Worm (Caenorhabditis elegans) whole organism, mixed stage, embryonic: ENCODE data around the gene magu-2.

Experiments used
- M03D4.4 ChIP-seq: sonication (generic microtip); optimal IDR thresholded peaks from 2 replicates; lab custom pipeline; 2017; ENCODE audit warnings: mild to moderate bottlenecking, missing genetic modification characterization, missing compliant biosample characterization
- blmp-1 ChIP-seq: fragments of 150-350 bp; optimal IDR thresholded peaks from 2 replicates; lab custom pipeline; 2014; ENCODE audit warnings: missing biosample characterization, missing genetic modification characterization
- ceh-39 ChIP-seq: fragments of 150-350 bp; optimal IDR thresholded peaks from 2 replicates; lab custom pipeline; 2014; ENCODE audit warnings: missing biosample characterization, missing genetic modification characterization
- ceh-43 ChIP-seq: fragments of 200-800 bp; sonication (Bioruptor generic); optimal IDR thresholded peaks from 2 replicates; lab custom pipeline; 2018; ENCODE audit warnings: mild to moderate bottlenecking, missing genetic modification characterization, moderate library complexity, missing compliant biosample characterization
- ces-1 ChIP-seq: fragments of 150-350 bp; optimal IDR thresholded peaks from 2 replicates; lab custom pipeline; 2014; ENCODE audit warnings: missing biosample characterization, missing genetic modification reagents, missing genetic modification characterization
- cnd-1 ChIP-seq: fragments of 200-800 bp; sonication (Bioruptor generic); optimal IDR thresholded peaks from 2 replicates; lab custom pipeline; 2018; ENCODE audit warnings: mild to moderate bottlenecking, missing genetic modification characterization, missing compliant biosample characterization
- drap-1 ChIP-seq: fragments of 200-800 bp; sonication (Bioruptor generic); optimal IDR thresholded peaks from 3 replicates; lab custom pipeline; 2018; ENCODE audit warnings: mild to moderate bottlenecking, missing genetic modification characterization, missing compliant biosample characterization
- elt-1 ChIP-seq: sonication (generic microtip); optimal IDR thresholded peaks from 2 replicates; lab custom pipeline; 2017; ENCODE audit warnings: missing genetic modification characterization, mild to moderate bottlenecking, missing compliant biosample characterization, antibody characterized with exemption, moderate library complexity, borderline replicate concordance; ENCODE audit not compliant: insufficient read depth
- elt-3 ChIP-seq: fragments of 150-350 bp; optimal IDR thresholded peaks from 2 replicates; lab custom pipeline; 2014; ENCODE audit warnings: missing biosample characterization, missing genetic modification characterization
- ham-2 ChIP-seq: fragments of 200-800 bp; sonication (Bioruptor generic); optimal IDR thresholded peaks from 2 replicates; lab custom pipeline; 2018; ENCODE audit warnings: mild to moderate bottlenecking, missing genetic modification characterization, missing compliant biosample characterization
- hlh-1 ChIP-seq: fragments of 150-350 bp; optimal IDR thresholded peaks from 2 replicates; lab custom pipeline; 2014; ENCODE audit warnings: missing biosample characterization, missing genetic modification reagents, missing genetic modification characterization
- lin-13 ChIP-seq: fragments of 150-350 bp; optimal IDR thresholded peaks from 2 replicates; lab custom pipeline; 2014; ENCODE audit warnings: missing biosample characterization, missing genetic modification characterization
- lin-32 ChIP-seq: fragments of 200-800 bp; sonication (Bioruptor generic); optimal IDR thresholded peaks from 2 replicates; lab custom pipeline; 2018; ENCODE audit warnings: mild to moderate bottlenecking, missing genetic modification characterization, missing compliant biosample characterization
- lsy-2 ChIP-seq: fragments of 150-350 bp; optimal IDR thresholded peaks from 2 replicates; lab custom pipeline; 2014; ENCODE audit warnings: missing biosample characterization, missing genetic modification characterization
- mep-1 ChIP-seq: fragments of 150-350 bp; optimal IDR thresholded peaks from 2 replicates; lab custom pipeline; 2017; ENCODE audit warnings: missing biosample characterization, missing genetic modification reagents, missing genetic modification characterization, inconsistent platforms
- mls-2 ChIP-seq: sonication (generic microtip); optimal IDR thresholded peaks from 2 replicates; lab custom pipeline; 2016; ENCODE audit warnings: mild to moderate bottlenecking, missing genetic modification characterization, moderate library complexity, missing compliant biosample characterization
- nhr-12 ChIP-seq: fragments of 150-350 bp; optimal IDR thresholded peaks from 2 replicates; lab custom pipeline; 2014; ENCODE audit warnings: missing biosample characterization, missing genetic modification characterization
- nhr-2 ChIP-seq: fragments of 150-350 bp; optimal IDR thresholded peaks from 2 replicates; lab custom pipeline; 2014; ENCODE audit warnings: missing biosample characterization, missing genetic modification characterization
- nhr-237 ChIP-seq: fragments of 150-350 bp; optimal IDR thresholded peaks from 2 replicates; lab custom pipeline; 2014; ENCODE audit warnings: missing biosample characterization, missing genetic modification characterization
- nhr-28 ChIP-seq: fragments of 150-350 bp; optimal IDR thresholded peaks from 2 replicates; lab custom pipeline; 2014; ENCODE audit warnings: missing biosample characterization, missing genetic modification characterization
- nhr-76 ChIP-seq: sonication (generic microtip); optimal IDR thresholded peaks from 2 replicates; lab custom pipeline; 2017; ENCODE audit warnings: missing biosample characterization, missing genetic modification characterization
- pha-4 ChIP-seq: fragments of 150-350 bp; optimal IDR thresholded peaks from 2 replicates; lab custom pipeline; 2018; ENCODE audit warnings: missing biosample characterization, missing genetic modification reagents, missing genetic modification characterization
- sem-2 ChIP-seq: fragments of 200-800 bp; sonication (Bioruptor generic); optimal IDR thresholded peaks from 2 replicates; lab custom pipeline; 2018; ENCODE audit warnings: mild to moderate bottlenecking, missing genetic modification characterization, missing compliant biosample characterization
- snpc-4 ChIP-seq: fragments of 150-350 bp; optimal IDR thresholded peaks from 2 replicates; lab custom pipeline; 2014; ENCODE audit warnings: missing biosample characterization, missing genetic modification characterization
- unc-120 ChIP-seq: sonication (generic microtip); optimal IDR thresholded peaks from 2 replicates; lab custom pipeline; 2017; ENCODE audit warnings: missing genetic modification characterization, missing compliant biosample characterization; ENCODE audit not compliant: poor library complexity, severe bottlenecking
- unc-62 ChIP-seq: fragments of 150-350 bp; optimal IDR thresholded peaks from 2 replicates; lab custom pipeline; 2014; ENCODE audit warnings: missing biosample characterization, missing genetic modification reagents, missing genetic modification characterization
- zip-8 ChIP-seq: fragments of 150-350 bp; optimal IDR thresholded peaks from 2 replicates; lab custom pipeline; 2014; ENCODE audit warnings: missing biosample characterization, missing genetic modification characterization
- ztf-11 ChIP-seq: fragments of 150-350 bp; optimal IDR thresholded peaks from 2 replicates; lab custom pipeline; 2014; ENCODE audit warnings: missing biosample characterization, missing genetic modification characterization

Gene magu-2

DNA sequence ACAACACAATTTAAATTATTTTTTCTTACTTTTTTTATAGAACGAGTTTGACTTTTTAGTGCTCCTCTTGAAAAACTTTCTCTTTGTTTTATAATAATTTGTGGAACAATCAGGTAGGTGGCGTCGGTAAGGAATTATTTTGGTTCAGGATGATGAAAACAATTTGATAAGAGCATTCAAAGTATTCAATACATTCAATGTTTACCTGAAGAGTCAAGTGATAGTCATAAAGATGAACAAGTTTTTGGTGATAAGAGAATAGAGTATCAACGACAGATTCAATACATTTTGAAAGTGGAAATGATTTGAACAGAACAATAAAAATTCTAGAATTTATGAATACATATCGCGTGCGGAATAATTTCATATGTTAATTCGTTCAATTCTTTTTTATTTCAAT lies 33.3 kb downstream of the magu-2 start:
- no peak for TF ChIP-seq nhr-2 (tag; lab: Kevin White, UChicago)
- no peak for TF ChIP-seq pha-4 (tag; lab: Kevin White, UChicago)
- TF ChIP-seq, all 35 proteins: peak for 0

DNA sequence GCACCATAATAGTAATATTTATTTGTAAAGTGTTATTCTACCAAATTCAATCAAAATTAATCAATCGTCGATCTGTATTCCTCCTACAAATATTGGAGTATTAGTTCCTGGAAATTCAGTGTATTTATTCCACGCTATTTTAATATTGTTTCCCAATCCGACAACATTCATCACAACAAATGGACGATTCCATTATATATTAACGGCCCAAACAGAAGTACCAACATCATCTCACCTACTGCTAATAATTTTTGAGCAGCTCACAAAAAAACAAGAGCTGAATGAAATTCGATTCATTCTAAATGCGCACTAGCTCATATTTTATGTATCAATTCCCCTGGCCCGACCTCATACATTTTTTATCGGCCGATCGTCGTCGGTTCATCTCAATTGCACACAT lies 33.8 kb downstream of the magu-2 start:
- TF ChIP-seq ceh-43 (GFP tag; lab: Kevin White, UChicago) (no peak), elt-1 (tag; lab: Kevin White, UChicago) (no peak), mls-2 (tag; lab: Kevin White, UChicago) (no peak), nhr-76 (tag; lab: Kevin White, UChicago) (no peak), sem-2 (no peak), lsy-2 (tag; lab: Kevin White, UChicago) (no peak), lin-32 (GFP tag; lab: Kevin White, UChicago) (no peak), zip-8 (tag; lab: Kevin White, UChicago) (no peak), drap-1 (GFP tag; lab: Kevin White, UChicago) (no peak), unc-120 (tag; lab: Kevin White, UChicago) (no peak), blmp-1 (tag; lab: Kevin White, UChicago) (no peak), hlh-1 (tag; lab: Kevin White, UChicago) (no peak), unc-62 (GFP tag; lab: Kevin White, UChicago) (no peak)

DNA sequence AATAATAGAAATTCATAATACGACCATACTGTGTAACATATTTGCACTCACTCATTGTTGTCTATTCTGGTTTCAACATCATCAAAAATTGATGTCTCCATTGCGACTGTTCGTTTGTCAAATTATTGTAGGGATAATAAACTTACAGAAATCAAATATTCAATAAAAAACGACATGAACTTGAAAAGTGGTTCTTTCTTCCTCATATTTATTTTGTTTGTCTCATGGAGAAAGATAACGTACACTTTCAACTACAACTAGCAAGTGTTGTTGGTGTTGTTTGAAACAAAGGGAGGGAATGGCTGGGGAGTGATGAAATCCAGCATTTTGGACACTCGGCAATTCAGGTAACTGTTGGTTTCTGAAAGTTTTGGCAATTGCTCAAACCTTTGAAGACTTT lies 34.9 kb downstream of the magu-2 start, which contains the start of gene B0507.9:
Gene B0507.9, minus strand, starts transcription at position 101 of the 400 bp plus-strand sequence.
- TF ChIP-seq ztf-11 (tag; lab: Kevin White, UChicago), result no peak

DNA sequence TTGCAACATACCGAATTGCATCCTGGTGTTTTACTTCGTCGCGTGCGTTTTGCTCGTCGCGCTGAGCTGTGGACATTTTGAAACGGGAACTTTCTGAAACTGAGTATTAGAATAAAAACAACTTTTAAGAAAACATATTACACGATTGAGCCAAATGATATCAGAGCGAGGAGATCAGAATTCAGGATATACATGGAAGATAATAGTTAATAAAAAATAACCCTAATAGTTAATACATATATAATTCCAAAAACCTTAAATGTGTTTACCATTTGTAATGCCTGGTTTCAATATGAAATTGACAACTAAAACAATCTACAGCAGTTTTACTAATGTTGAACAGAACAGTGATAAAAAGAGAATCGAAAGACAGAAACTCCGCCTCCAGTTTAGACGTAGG lies 38.0 kb downstream of the magu-2 start, which contains the start of gene B0507.8:
Gene B0507.8, minus strand, starts transcription at position 101 of the 400 bp plus-strand sequence.
- TF ChIP-seq pha-4 (tag; lab: Kevin White, UChicago) (no peak), blmp-1 (tag; lab: Kevin White, UChicago) (no peak), nhr-237 (tag; lab: Kevin White, UChicago) (no peak), ceh-39 (no peak), M03D4.4 (no peak), ceh-43 (GFP tag; lab: Kevin White, UChicago) (no peak)

DNA sequence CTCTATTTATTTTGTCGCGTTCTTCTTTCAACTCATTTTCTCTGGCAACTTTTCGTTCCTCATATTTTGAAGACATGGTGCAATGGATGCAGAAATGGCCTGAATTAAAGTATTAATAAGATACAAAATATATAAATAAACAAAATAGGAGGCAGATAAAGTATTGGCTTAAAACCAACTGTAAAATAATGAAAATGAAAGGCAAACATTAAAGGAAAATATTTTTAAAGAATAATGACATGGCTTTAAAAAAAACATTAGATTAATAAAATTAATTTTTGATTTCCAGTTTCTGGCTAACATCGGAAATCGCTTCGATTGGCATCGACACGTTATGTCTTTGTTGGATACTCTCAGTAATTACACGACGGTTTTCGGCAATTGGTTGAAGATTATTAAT lies 40.4 kb downstream of the magu-2 start, which contains the start of gene ddn-1:
Gene ddn-1, minus strand, starts transcription at position 101 of the 400 bp plus-strand sequence.
- TF ChIP-seq cnd-1 (tag; lab: Kevin White, UChicago), result no peak
- no peak for TF ChIP-seq mls-2 (tag; lab: Kevin White, UChicago)
- no peak for TF ChIP-seq elt-3 (tag; lab: Kevin White, UChicago)

DNA sequence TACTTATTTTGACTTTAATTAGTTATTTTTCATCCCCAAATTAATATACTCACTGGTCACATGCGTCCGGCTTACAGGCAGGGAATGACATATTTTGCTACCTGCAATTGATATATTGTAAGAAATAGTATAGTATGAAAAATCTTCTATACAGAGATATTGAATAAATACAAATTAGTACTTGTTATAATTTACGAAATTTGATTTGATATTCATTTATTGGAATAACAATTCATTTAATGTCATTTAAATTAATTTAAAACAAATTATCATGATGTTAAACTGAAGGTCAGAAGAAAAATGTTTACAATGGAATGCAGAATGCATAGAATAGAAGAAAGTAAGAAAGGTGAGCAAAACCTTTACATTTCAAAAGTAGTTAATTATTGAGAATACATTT lies 42.2 kb downstream of the magu-2 start, which contains the start of gene B0507.7:
Gene B0507.7, minus strand, starts transcription at position 101 of the 400 bp plus-strand sequence.
- TF ChIP-seq elt-1 (tag; lab: Kevin White, UChicago), result no peak
- no peak for TF ChIP-seq ztf-11 (tag; lab: Kevin White, UChicago)
- TF ChIP-seq nhr-76 (tag; lab: Kevin White, UChicago), result no peak
- no peak for TF ChIP-seq elt-3 (tag; lab: Kevin White, UChicago)
- TF ChIP-seq nhr-237 (tag; lab: Kevin White, UChicago), result no peak
- TF ChIP-seq ceh-39, result no peak
- no peak for TF ChIP-seq M03D4.4
- no peak for TF ChIP-seq nhr-12 (tag; lab: Kevin White, UChicago)
- TF ChIP-seq blmp-1 (tag; lab: Kevin White, UChicago), result no peak
- no peak for TF ChIP-seq snpc-4 (tag; lab: Kevin White, UChicago)
- TF ChIP-seq cnd-1 (tag; lab: Kevin White, UChicago), result no peak
- TF ChIP-seq unc-62 (GFP tag; lab: Kevin White, UChicago), result no peak
- TF ChIP-seq mls-2 (tag; lab: Kevin White, UChicago), result no peak
- TF ChIP-seq mep-1 (tag; lab: Kevin White, UChicago), result no peak
- TF ChIP-seq lin-13, result no peak
- TF ChIP-seq, all 35 proteins: peak for 0

DNA sequence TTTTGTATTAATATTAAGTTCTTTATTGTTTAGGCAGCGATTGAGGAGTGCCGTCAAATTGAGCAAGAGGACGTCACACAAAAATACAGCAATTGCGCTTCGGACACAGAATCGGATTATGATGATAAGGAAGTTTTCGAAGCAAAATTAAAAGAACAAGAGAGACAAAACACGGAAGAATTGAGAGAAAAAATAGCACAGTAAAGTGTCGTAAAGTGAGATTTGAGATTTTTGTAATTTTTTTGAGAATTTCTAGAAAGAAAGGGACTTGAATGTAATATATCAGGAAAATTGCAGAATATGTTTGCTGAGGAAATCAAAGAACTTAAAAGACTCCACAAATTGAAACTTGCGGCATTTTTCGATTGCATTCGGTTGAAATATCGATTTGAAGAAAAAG lies 46.2 kb downstream of the magu-2 start, which contains the start of gene B0507.4:
Gene B0507.4, plus strand, starts transcription at position 301 of the 400 bp plus-strand sequence.
- TF ChIP-seq unc-62 (GFP tag; lab: Kevin White, UChicago), result no peak
- no peak for TF ChIP-seq unc-120 (tag; lab: Kevin White, UChicago)
- no peak for TF ChIP-seq sem-2
- TF ChIP-seq ces-1 (GFP tag; lab: Kevin White, UChicago), result no peak
- TF ChIP-seq pha-4 (tag; lab: Kevin White, UChicago), result no peak
- TF ChIP-seq ham-2 (GFP tag; lab: Kevin White, UChicago), result no peak
- no peak for TF ChIP-seq nhr-28 (tag; lab: Kevin White, UChicago)
- no peak for TF ChIP-seq lsy-2 (tag; lab: Kevin White, UChicago)
